Fruit fly (Drosophila melanogaster): ENCODE measurements around the gene mthl5.

mthl5 gene

DNA sequence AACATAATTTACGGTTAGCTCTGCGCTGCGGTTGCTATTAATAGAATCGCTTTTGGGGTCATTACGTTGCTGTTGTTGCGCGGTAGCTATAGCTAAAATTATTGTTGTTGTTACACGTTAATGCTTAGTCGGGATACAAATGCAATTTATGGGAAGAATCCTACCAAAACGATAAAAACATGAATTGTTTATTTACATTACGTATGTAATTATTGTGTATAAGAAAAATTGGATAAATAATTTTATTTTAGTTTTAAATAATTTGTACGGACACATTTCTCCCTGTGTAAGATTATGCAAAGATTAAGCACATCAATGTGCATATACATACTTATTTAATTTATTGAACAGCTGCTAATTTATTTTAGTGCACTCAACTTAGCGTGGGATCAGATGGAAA lies 35.0 kb downstream of the mthl5 start (continued):
- no peak for TF ChIP-seq zen2 (GFP tag; IDR thresholded peaks at IDR 0.05; ENCODE audit: partially characterized antibody)
- TF ChIP-seq hkb (optimal IDR thresholded peaks at IDR 0.05): no peak
- TF ChIP-seq hkb (GFP tag; IDR thresholded peaks at IDR 0.05): 0 out of 2 replicates have a peak, but pooled peaks have one; percentile 36
- peak; percentile 80 for TF ChIP-seq CG2712 (tag; optimal IDR thresholded peaks at IDR 0.05)
- TF ChIP-seq CG4730 (GFP tag; IDR thresholded peaks at IDR 0.05): no peak
- TF ChIP-seq CG30020 (tag; optimal IDR thresholded peaks at IDR 0.05): no peak
- TF ChIP-seq br (optimal IDR thresholded peaks at IDR 0.05): no peak
- TF ChIP-seq Ssrp (tag; optimal IDR thresholded peaks at IDR 0.05): peak; percentile 76
- peak; percentile 45 for TF ChIP-seq wor (GFP tag; IDR thresholded peaks at IDR 0.05)
- TF ChIP-seq Aef1 (GFP tag; IDR thresholded peaks at IDR 0.05): peak; percentile 20; the same call in 1 of the 3 replicates
- peak; percentile 74 for TF ChIP-seq CG12391 (tag; optimal IDR thresholded peaks at IDR 0.05)
- TF ChIP-seq kah (GFP tag; optimal IDR thresholded peaks at IDR 0.05): peak; percentile 46
- no peak for TF ChIP-seq Rx (GFP tag; IDR thresholded peaks at IDR 0.05)
- no peak for TF ChIP-seq CG15514 (GFP tag; optimal IDR thresholded peaks at IDR 0.05)
- TF ChIP-seq B-H2 (GFP tag; optimal IDR thresholded peaks at IDR 0.05): no peak
- TF ChIP-seq Nf-YC (tag; optimal IDR thresholded peaks at IDR 0.05): no peak
- no peak for TF ChIP-seq E2f1 (GFP tag; IDR thresholded peaks at IDR 0.05)
- TF ChIP-seq CG9797 (GFP tag; optimal IDR thresholded peaks at IDR 0.05): no peak
- no peak for TF ChIP-seq CG4404 (GFP tag; IDR thresholded peaks at IDR 0.05)
- TF ChIP-seq CG10979 (tag; optimal IDR thresholded peaks at IDR 0.05): peak; percentile 84
- no peak for TF ChIP-seq dan (GFP tag; IDR thresholded peaks at IDR 0.05)
- TF ChIP-seq CoRest (tag; optimal IDR thresholded peaks at IDR 0.05): peak; percentile 65
- no peak for TF ChIP-seq CG10462 (GFP tag; optimal IDR thresholded peaks at IDR 0.05)
- peak; percentile 82 for TF ChIP-seq phol (tag; optimal IDR thresholded peaks at IDR 0.05)
- TF ChIP-seq CG6254 (GFP tag; optimal IDR thresholded peaks at IDR 0.05): peak; percentile 60
- TF ChIP-seq Xbp1 (GFP tag; optimal IDR thresholded peaks at IDR 0.05): peak; percentile 13
- TF ChIP-seq grau (tag; optimal IDR thresholded peaks at IDR 0.05): peak; percentile 71
- TF ChIP-seq amos (GFP tag; IDR thresholded peaks at IDR 0.05; ENCODE audit: partially characterized antibody): no peak
- TF ChIP-seq tio (GFP tag; optimal IDR thresholded peaks at IDR 0.05): no peak
- peak; percentile 11 for TF ChIP-seq tin (GFP tag; optimal IDR thresholded peaks at IDR 0.05)
- peak; percentile 65 for TF ChIP-seq nerfin-1 (tag; optimal IDR thresholded peaks at IDR 0.05)
- peak; percentile 42 for TF ChIP-seq CG15269 (tag; optimal IDR thresholded peaks at IDR 0.05)
- TF ChIP-seq twi (tag; optimal IDR thresholded peaks at IDR 0.05): peak; percentile 46
- no peak for TF ChIP-seq CG7745 (tag; optimal IDR thresholded peaks at IDR 0.05)
- 0 out of 2 replicates have a peak, but pooled peaks have one; percentile 44 for TF ChIP-seq ttk (GFP tag; IDR thresholded peaks at IDR 0.05)
- TF ChIP-seq Hr78 (GFP tag; optimal IDR thresholded peaks at IDR 0.05): no peak
- TF ChIP-seq sc (optimal IDR thresholded peaks at IDR 0.05): no peak
- peak; percentile 17 for TF ChIP-seq sc (GFP tag; optimal IDR thresholded peaks at IDR 0.05)
- TF ChIP-seq D19A (tag; optimal IDR thresholded peaks at IDR 0.05): peak; percentile 75
- TF ChIP-seq Jarid2 (GFP tag; optimal IDR thresholded peaks at IDR 0.05): no peak
- no peak for TF ChIP-seq CG12155 (GFP tag; optimal IDR thresholded peaks at IDR 0.05)
- TF ChIP-seq MTF-1 (GFP tag; optimal IDR thresholded peaks at IDR 0.05; ENCODE audit: borderline replicate concordance): peak; percentile 8
- TF ChIP-seq ase (GFP tag; IDR thresholded peaks at IDR 0.05): peak; percentile 35; the same call in 1 of the 3 replicates
- peak; percentile 51; the same call in 1 of the 2 replicates for TF ChIP-seq Awh (GFP tag; IDR thresholded peaks at IDR 0.05)
- TF ChIP-seq CG13624 (GFP tag; optimal IDR thresholded peaks at IDR 0.05): no peak
- TF ChIP-seq NC2α (GFP tag; optimal IDR thresholded peaks at IDR 0.05): no peak
- no peak for TF ChIP-seq mirr (GFP tag; optimal IDR thresholded peaks at IDR 0.05)
- no peak for TF ChIP-seq Ets97D (GFP tag; optimal IDR thresholded peaks at IDR 0.05)
- 0 out of 3 replicates have a peak, but pooled peaks have one; percentile 10 for TF ChIP-seq CG11093 (GFP tag; IDR thresholded peaks at IDR 0.05)
- peak; percentile 53 for TF ChIP-seq CG1603 (tag; optimal IDR thresholded peaks at IDR 0.05)
- peak; percentile 25 for TF ChIP-seq CG33557 (GFP tag; optimal IDR thresholded peaks at IDR 0.05)

All from whole organism, embryonic.